Worm (Caenorhabditis elegans): Measurements from ENCODE around the gene mgrn-1.

Gene mgrn-1

DNA sequence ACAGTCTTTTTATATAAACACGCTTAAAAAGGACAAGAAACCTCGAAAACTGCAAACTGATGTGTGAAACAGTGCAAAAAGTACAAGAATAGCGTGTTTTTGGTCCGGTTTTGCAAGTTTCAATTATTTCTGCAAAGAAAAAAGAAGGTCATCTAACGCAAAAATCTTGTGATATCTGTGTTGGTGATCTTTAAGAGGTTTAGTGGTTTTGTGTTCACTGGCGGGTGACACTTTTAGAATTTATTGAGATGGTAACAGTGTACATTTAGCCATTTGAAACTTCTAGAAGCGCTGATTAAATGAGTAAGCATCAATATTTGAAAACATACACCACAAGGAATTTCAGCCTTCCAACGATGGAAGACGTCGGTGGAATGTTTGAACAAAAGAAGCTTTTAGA lies 11.3 kb upstream of the mgrn-1 start:
- TF ChIP-seq hmg-4 (GFP tag; optimal IDR thresholded peaks at IDR 0.05) (no peak), flt-1 (GFP tag; IDR thresholded peaks at IDR 0.05) (no peak)

DNA sequence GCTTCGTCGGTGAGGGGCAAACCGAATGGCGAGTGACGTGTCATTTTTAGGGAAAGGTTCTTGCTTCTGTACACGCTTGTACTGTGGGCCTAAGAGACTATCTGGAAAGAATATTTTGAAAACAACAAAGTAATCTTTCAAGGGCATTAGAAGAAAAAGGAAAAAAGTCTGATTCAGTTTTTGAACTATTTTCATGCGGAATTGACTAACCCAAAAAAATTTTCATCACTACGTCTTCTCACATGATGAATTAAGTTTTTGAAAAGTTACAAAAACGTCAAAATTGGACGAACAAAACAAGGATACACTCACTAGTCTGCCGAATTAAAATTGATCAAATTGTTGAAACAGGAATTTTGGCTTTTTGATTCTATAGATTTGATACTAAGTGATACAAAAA lies 8.8 kb upstream of the mgrn-1 start, which contains the start of gene C11H1.9:
TSS of gene C11H1.9 (minus strand) at position 101 of the 400 bp plus-strand sequence.
- TF ChIP-seq ets-7 (tag; optimal IDR thresholded peaks at IDR 0.05) (no peak), ceh-36 (tag; optimal IDR thresholded peaks at IDR 0.05) (no peak), B0310.2 (tag; optimal IDR thresholded peaks at IDR 0.05) (no peak), tra-4 (tag; optimal IDR thresholded peaks at IDR 0.05) (no peak)

DNA sequence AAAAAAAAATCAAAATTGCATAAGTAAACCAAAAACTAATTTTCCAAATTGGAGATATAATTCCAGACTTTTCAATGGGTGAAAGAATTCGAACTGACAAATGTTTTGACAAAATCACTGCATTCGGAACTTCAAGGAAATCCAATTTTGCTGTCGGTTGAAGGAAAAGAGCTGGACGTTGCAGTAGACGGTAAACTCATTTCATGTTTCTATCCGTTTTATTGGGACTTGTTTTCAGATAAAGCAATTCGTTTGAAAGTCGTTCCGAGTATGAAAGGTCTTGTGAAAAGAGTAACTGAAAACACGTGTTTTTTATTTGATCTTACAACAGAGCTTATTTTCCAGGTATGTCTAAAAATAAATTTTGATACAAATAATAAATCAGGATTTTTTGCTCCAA lies 4.6 kb upstream of the mgrn-1 start:
- TF ChIP-seq pes-1 (GFP tag; IDR thresholded peaks at IDR 0.05) (no peak), sea-1 (GFP tag; conservative IDR thresholded peaks at IDR 0.05) (no peak), hnd-1 (tag; optimal IDR thresholded peaks at IDR 0.05) (no peak), scrt-1 (GFP tag; IDR thresholded peaks at IDR 0.05) (no peak), tra-4 (tag; optimal IDR thresholded peaks at IDR 0.05) (no peak), hmbx-1 (tag; optimal IDR thresholded peaks at IDR 0.05) (no peak), tbx-37 (GFP tag; conservative IDR thresholded peaks at IDR 0.05) (no peak), tbx-11 (GFP tag; IDR thresholded peaks at IDR 0.05) (no peak), ceh-13 (GFP tag; optimal IDR thresholded peaks at IDR 0.05) (no peak), hmg-4 (GFP tag; optimal IDR thresholded peaks at IDR 0.05) (no peak), ama-1 (optimal IDR thresholded peaks at IDR 0.05) (no peak), aly-1 (tag; optimal IDR thresholded peaks at IDR 0.05) (no peak), B0310.2 (tag; optimal IDR thresholded peaks at IDR 0.05) (no peak)

DNA sequence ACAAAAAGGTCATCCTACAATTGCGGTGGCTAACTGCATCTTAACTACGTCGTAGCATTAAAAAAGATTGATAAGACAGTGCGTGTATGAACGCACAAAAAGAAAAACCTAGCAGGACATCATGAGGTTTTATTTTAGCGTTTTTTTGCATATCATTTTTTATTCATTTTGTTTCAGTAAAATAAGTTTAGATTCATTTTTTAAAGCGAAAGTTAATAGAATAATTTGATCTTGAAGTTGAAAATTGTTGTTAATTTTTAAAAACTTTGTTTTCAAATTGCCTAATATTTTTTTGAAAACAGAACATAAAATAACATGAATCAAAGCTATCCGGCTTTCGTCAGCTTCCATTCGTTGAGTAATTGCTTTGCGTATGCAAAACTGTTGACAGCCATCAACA lies 2.1 kb upstream of the mgrn-1 start, which contains the start of gene prx-1:
TSS of gene prx-1 (plus strand) at position 301 of the 400 bp plus-strand sequence.
- TF ChIP-seq ceh-36 (tag; optimal IDR thresholded peaks at IDR 0.05) (no peak), pes-1 (GFP tag; IDR thresholded peaks at IDR 0.05) (no peak), hmbx-1 (tag; optimal IDR thresholded peaks at IDR 0.05) (no peak), flt-1 (GFP tag; IDR thresholded peaks at IDR 0.05) (no peak), tbx-37 (GFP tag; conservative IDR thresholded peaks at IDR 0.05) (no peak), aly-1 (tag; optimal IDR thresholded peaks at IDR 0.05) (no peak), scrt-1 (GFP tag; IDR thresholded peaks at IDR 0.05) (no peak), tbx-11 (GFP tag; IDR thresholded peaks at IDR 0.05) (no peak), ets-7 (tag; optimal IDR thresholded peaks at IDR 0.05) (no peak), B0310.2 (tag; optimal IDR thresholded peaks at IDR 0.05) (no peak)

DNA sequence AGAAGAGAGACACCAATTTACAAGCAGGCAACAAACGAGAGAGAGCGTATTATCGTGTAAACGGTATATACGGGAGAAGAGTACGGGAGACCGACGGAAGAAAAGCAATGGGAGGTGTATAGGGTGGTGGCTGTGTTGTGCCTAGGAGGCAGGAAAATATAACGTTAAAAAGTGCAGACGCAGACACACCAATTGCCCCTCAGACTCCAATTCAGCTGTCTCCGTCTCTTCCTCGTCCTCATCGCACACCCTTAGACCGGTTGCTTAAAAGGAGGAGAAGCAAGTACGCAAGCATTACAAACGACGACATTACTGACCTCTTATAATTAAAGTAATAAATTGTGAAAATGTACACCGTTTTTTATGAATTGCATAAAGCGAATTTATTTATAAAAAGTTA lies 933 bp upstream of the mgrn-1 start:
- TF ChIP-seq hmg-4 (GFP tag; optimal IDR thresholded peaks at IDR 0.05): peak; percentile 88
- no peak for TF ChIP-seq hmbx-1 (tag; optimal IDR thresholded peaks at IDR 0.05)
- TF ChIP-seq flt-1 (GFP tag; IDR thresholded peaks at IDR 0.05): peak; percentile 59; the same call in 1 of the 2 replicates
- no peak for TF ChIP-seq pes-1 (GFP tag; IDR thresholded peaks at IDR 0.05)
- peak; percentile 4 for TF ChIP-seq ceh-13 (GFP tag; optimal IDR thresholded peaks at IDR 0.05)
- peak; percentile 76 for TF ChIP-seq F13C5.2 (tag; optimal IDR thresholded peaks at IDR 0.05)
- TF ChIP-seq tbx-37 (GFP tag; conservative IDR thresholded peaks at IDR 0.05): 0 out of 2 replicates have a peak, but pooled peaks have one; percentile 18
- 0 out of 2 replicates have a peak, but pooled peaks have one; percentile 28 for TF ChIP-seq scrt-1 (GFP tag; IDR thresholded peaks at IDR 0.05)
- peak; percentile 54 for TF ChIP-seq B0310.2 (tag; optimal IDR thresholded peaks at IDR 0.05)
- no peak for TF ChIP-seq tra-4 (tag; optimal IDR thresholded peaks at IDR 0.05)

DNA sequence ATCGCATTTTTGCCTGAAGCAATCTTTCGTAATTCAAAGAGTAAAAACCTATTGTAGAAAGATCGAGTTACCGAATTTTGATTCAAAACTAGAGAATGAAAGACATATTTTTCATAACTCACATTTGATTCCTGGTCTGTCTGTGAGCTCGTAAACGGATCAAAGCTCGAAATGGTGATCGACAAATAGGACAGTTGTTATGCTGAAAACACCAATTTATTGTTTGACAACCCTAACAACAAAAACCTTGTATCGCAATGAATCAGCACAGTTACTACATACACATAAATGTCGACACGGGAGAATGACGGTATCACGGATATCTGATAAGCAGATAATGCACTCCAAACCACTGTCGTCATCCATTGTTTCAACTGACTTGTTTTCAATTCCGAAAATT lies 1.8 kb downstream of the mgrn-1 start:
- TF ChIP-seq hnd-1 (tag; optimal IDR thresholded peaks at IDR 0.05) (no peak), tbx-11 (GFP tag; IDR thresholded peaks at IDR 0.05) (no peak), flt-1 (GFP tag; IDR thresholded peaks at IDR 0.05) (no peak), ama-1 (optimal IDR thresholded peaks at IDR 0.05) (no peak), B0310.2 (tag; optimal IDR thresholded peaks at IDR 0.05) (no peak), tbx-37 (GFP tag; conservative IDR thresholded peaks at IDR 0.05) (no peak), aly-1 (tag; optimal IDR thresholded peaks at IDR 0.05) (no peak), hmg-4 (GFP tag; optimal IDR thresholded peaks at IDR 0.05) (no peak), sea-1 (GFP tag; conservative IDR thresholded peaks at IDR 0.05) (no peak), scrt-1 (GFP tag; IDR thresholded peaks at IDR 0.05) (no peak), hmbx-1 (tag; optimal IDR thresholded peaks at IDR 0.05) (no peak), F13C5.2 (tag; optimal IDR thresholded peaks at IDR 0.05) (no peak)

DNA sequence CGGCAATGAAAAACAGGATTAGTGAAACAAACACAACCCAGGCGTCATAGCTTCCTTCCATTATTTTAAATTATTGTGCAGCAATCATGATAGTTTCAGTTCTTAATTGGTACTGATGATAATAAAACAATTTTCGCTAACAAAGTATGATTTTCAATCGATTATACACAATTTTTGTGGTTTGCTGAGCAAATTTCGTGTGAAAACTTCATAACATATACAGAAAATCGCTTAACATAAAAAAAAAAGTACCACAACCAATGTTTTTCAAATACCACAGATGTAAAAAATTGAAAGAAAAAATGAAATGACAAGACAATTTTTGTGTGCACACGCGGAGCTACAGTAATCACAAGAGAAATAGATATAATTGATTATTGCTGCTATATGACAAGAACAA lies 3.8 kb downstream of the mgrn-1 start, which contains the start of gene gphr-2:
TSS of gene gphr-2 (minus strand) at position 101 of the 400 bp plus-strand sequence.
- TF ChIP-seq sea-1 (GFP tag; conservative IDR thresholded peaks at IDR 0.05) (no peak), F13C5.2 (tag; optimal IDR thresholded peaks at IDR 0.05) (no peak), hmg-4 (GFP tag; optimal IDR thresholded peaks at IDR 0.05) (no peak), tbx-11 (GFP tag; IDR thresholded peaks at IDR 0.05) (no peak), B0310.2 (tag; optimal IDR thresholded peaks at IDR 0.05) (no peak), ama-1 (optimal IDR thresholded peaks at IDR 0.05) (no peak), hnd-1 (tag; optimal IDR thresholded peaks at IDR 0.05) (no peak), flt-1 (GFP tag; IDR thresholded peaks at IDR 0.05) (no peak), pes-1 (GFP tag; IDR thresholded peaks at IDR 0.05) (no peak), ceh-13 (GFP tag; optimal IDR thresholded peaks at IDR 0.05) (no peak), scrt-1 (GFP tag; IDR thresholded peaks at IDR 0.05) (no peak), ceh-36 (tag; optimal IDR thresholded peaks at IDR 0.05) (no peak), tra-4 (tag; optimal IDR thresholded peaks at IDR 0.05) (no peak), hmbx-1 (tag; optimal IDR thresholded peaks at IDR 0.05) (no peak)

DNA sequence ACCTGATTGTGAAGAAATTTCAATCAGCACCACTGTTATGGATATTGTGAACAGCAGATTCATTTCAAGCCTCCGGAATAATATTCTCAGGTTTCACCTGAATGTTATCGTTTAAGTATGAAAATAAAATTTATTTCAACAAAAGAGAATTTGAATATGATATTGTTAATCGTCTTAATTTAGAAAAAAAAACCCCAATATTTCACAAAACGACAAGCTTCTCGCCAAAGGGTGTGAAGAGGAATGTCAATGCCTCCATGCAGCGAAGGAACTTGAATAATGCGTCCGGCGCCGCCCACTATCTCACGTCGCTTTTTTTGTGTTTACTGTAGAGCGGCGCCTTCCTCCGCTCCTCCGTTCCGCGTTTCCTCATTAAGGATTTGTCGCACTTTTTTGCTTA lies 8.4 kb downstream of the mgrn-1 start, which contains the start of gene C11H1.5:
TSS of gene C11H1.5 (minus strand) at position 101 of the 400 bp plus-strand sequence.
- TF ChIP-seq scrt-1 (GFP tag; IDR thresholded peaks at IDR 0.05) (no peak), sea-1 (GFP tag; conservative IDR thresholded peaks at IDR 0.05) (no peak), hmg-4 (GFP tag; optimal IDR thresholded peaks at IDR 0.05) (no peak), flt-1 (GFP tag; IDR thresholded peaks at IDR 0.05) (no peak), F13C5.2 (tag; optimal IDR thresholded peaks at IDR 0.05) (no peak), ceh-13 (GFP tag; optimal IDR thresholded peaks at IDR 0.05) (no peak), B0310.2 (tag; optimal IDR thresholded peaks at IDR 0.05) (no peak), pes-1 (GFP tag; IDR thresholded peaks at IDR 0.05) (no peak), ama-1 (optimal IDR thresholded peaks at IDR 0.05) (no peak), tbx-37 (GFP tag; conservative IDR thresholded peaks at IDR 0.05) (no peak), tbx-11 (GFP tag; IDR thresholded peaks at IDR 0.05) (no peak), aly-1 (tag; optimal IDR thresholded peaks at IDR 0.05) (no peak)
